Worm (Caenorhabditis elegans): ENCODE data around the gene K09E4.4.

DNA sequence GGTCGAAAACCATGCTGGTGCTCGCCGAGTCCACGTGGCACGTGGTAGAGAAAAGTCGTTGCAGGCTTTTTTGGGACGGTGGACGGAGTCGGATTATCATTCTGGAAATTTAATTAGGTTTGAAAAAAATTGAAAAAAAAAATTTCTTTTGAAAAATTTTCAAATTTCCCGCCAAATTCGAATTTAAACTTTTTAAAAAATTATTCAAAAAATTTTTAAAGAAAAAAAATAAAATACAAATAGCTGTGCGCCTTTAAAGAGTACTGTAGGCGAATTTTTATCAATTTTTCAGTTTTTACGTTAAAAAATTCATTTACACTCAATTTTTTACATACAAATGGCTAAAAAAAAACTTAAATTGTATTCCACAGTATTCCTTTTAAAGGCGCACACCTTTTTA lies 4.9 kb upstream of the K09E4.4 start, which contains the start of gene K09E4.3:
- TF ChIP-seq fos-1 (tag; optimal IDR thresholded peaks at IDR 0.05) = no peak
- no peak for TF ChIP-seq snpc-4 (tag; optimal IDR thresholded peaks at IDR 0.05)
- no peak for TF ChIP-seq jun-1 (tag; optimal IDR thresholded peaks at IDR 0.05)
- no peak for TF ChIP-seq ztf-11 (tag; optimal IDR thresholded peaks at IDR 0.05)
- TF ChIP-seq zag-1 (tag; optimal IDR thresholded peaks at IDR 0.05) = no peak
- TF ChIP-seq nhr-77 (tag; optimal IDR thresholded peaks at IDR 0.05) = no peak
